Fruit fly (Drosophila melanogaster) whole organism, embryonic: ENCODE data around the gene CG8191.

Experiments
- Antp ChIP-seq: fragments of 200-800 bp; sonication (Bioruptor generic); optimal IDR thresholded peaks from 3 replicates; lab custom pipeline; 2016; ENCODE audit warnings: missing biosample characterization, missing genetic modification characterization
- Atf3 ChIP-seq: fragments of 200-800 bp; sonication (Bioruptor generic); optimal IDR thresholded peaks from 3 replicates; lab custom pipeline; 2016; ENCODE audit warnings: missing biosample characterization, missing genetic modification characterization
- BEAF-32 ChIP-seq: fragments of 200-800 bp; sonication (Bioruptor generic); optimal IDR thresholded peaks from 3 replicates; lab custom pipeline; 2017; ENCODE audit warnings: missing biosample characterization, missing genetic modification characterization, mild to moderate bottlenecking, moderate library complexity, missing genetic modification reagents
- Blimp-1 ChIP-seq: fragments of 200-800 bp; sonication (Bioruptor generic); optimal IDR thresholded peaks from 3 replicates; lab custom pipeline; 2018; ENCODE audit warnings: missing biosample characterization, missing genetic modification characterization, mild to moderate bottlenecking, moderate library complexity, missing genetic modification reagents
- CG10147 ChIP-seq: fragments of 200-800 bp; sonication (Bioruptor generic); optimal IDR thresholded peaks from 2 replicates; lab custom pipeline; 2019; ENCODE audit warnings: missing biosample characterization, mild to moderate bottlenecking, missing genetic modification characterization, moderate library complexity
- CG10267 ChIP-seq: fragments of 200-800 bp; sonication (Bioruptor generic); optimal IDR thresholded peaks from 2 replicates; lab custom pipeline; 2018; ENCODE audit warnings: missing biosample characterization, mild to moderate bottlenecking, missing genetic modification characterization, moderate library complexity
- CG11247 ChIP-seq: fragments of 200-800 bp; sonication (Bioruptor generic); IDR thresholded peaks from 2 replicates; pipeline ENCODE4 v1.3.6; 2022; ENCODE audit warnings: missing biosample characterization, missing genetic modification characterization
- CG12071 ChIP-seq: fragments of 200-800 bp; sonication (Bioruptor generic); optimal IDR thresholded peaks from 3 replicates; lab custom pipeline; 2018; ENCODE audit warnings: missing biosample characterization, mild to moderate bottlenecking, missing genetic modification characterization
- CG12219 ChIP-seq: fragments of 200-800 bp; sonication (Bioruptor generic); optimal IDR thresholded peaks from 3 replicates; lab custom pipeline; 2018; ENCODE audit warnings: missing biosample characterization, mild to moderate bottlenecking, missing genetic modification characterization
- CG13123 ChIP-seq: fragments of 200-800 bp; sonication (Bioruptor generic); optimal IDR thresholded peaks from 2 replicates; lab custom pipeline; 2016; ENCODE audit warnings: missing biosample characterization, missing genetic modification characterization
- CG14441 ChIP-seq: fragments of 200-800 bp; sonication (Bioruptor generic); IDR thresholded peaks from 2 replicates; pipeline ENCODE4 v1.3.6; 2022; ENCODE audit warnings: missing biosample characterization, missing genetic modification characterization
- CG14710 ChIP-seq: fragments of 200-800 bp; sonication (Bioruptor generic); optimal IDR thresholded peaks from 3 replicates; lab custom pipeline; 2019; ENCODE audit warnings: missing biosample characterization, mild to moderate bottlenecking, missing genetic modification characterization, moderate library complexity
- CG15479 ChIP-seq: fragments of 200-800 bp; sonication (Bioruptor generic); optimal IDR thresholded peaks from 3 replicates; lab custom pipeline; 2019; ENCODE audit warnings: missing biosample characterization, mild to moderate bottlenecking, missing genetic modification characterization, moderate library complexity
- CG15601 ChIP-seq: fragments of 200-800 bp; sonication (Bioruptor generic); optimal IDR thresholded peaks from 3 replicates; lab custom pipeline; 2019; ENCODE audit warnings: missing biosample characterization, mild to moderate bottlenecking, missing genetic modification characterization, moderate library complexity
- CG17359 ChIP-seq: fragments of 200-800 bp; sonication (Bioruptor generic); optimal IDR thresholded peaks from 3 replicates; lab custom pipeline; 2018; ENCODE audit warnings: missing biosample characterization, mild to moderate bottlenecking, missing genetic modification characterization, moderate library complexity
- CG17361 ChIP-seq: fragments of 200-800 bp; sonication (Bioruptor generic); IDR thresholded peaks from 3 replicates; pipeline ENCODE4 v1.3.6; 2022; ENCODE audit warnings: missing biosample characterization, missing genetic modification characterization
- CG17802 ChIP-seq: fragments of 200-800 bp; sonication (Bioruptor generic); optimal IDR thresholded peaks from 2 replicates; lab custom pipeline; 2018; ENCODE audit warnings: missing biosample characterization, mild to moderate bottlenecking, missing genetic modification characterization, moderate library complexity
- CG18599 ChIP-seq: fragments of 200-800 bp; sonication (Bioruptor generic); optimal IDR thresholded peaks from 3 replicates; lab custom pipeline; 2017; ENCODE audit warnings: missing biosample characterization, missing genetic modification characterization, mild to moderate bottlenecking, moderate library complexity, missing genetic modification reagents
- CG18764 ChIP-seq: fragments of 200-800 bp; sonication (Bioruptor generic); optimal IDR thresholded peaks from 3 replicates; lab custom pipeline; 2016; ENCODE audit warnings: missing biosample characterization, missing genetic modification characterization
- CG2875 ChIP-seq: fragments of 200-800 bp; sonication (Bioruptor generic); optimal IDR thresholded peaks from 2 replicates; lab custom pipeline; 2017; ENCODE audit warnings: missing biosample characterization, mild to moderate bottlenecking, missing genetic modification characterization, missing genetic modification reagents
- CG33213 ChIP-seq: fragments of 200-800 bp; sonication (Bioruptor generic); optimal IDR thresholded peaks from 3 replicates; lab custom pipeline; 2016; ENCODE audit warnings: missing biosample characterization, missing genetic modification characterization
- CG6254 ChIP-seq: fragments of 200-800 bp; sonication (Bioruptor generic); optimal IDR thresholded peaks from 3 replicates; lab custom pipeline; 2017; ENCODE audit warnings: mild to moderate bottlenecking, missing biosample characterization, missing genetic modification reagents, missing genetic modification characterization
- CkIIα-i1 ChIP-seq: fragments of 200-800 bp; sonication (Bioruptor generic); IDR thresholded peaks from 2 replicates; pipeline ENCODE4 v1.3.6; 2022; ENCODE audit warnings: missing biosample characterization, missing genetic modification characterization
- Dad ChIP-seq: fragments of 200-800 bp; sonication (Bioruptor generic); optimal IDR thresholded peaks from 3 replicates; lab custom pipeline; 2016; ENCODE audit warnings: missing biosample characterization, missing genetic modification characterization
- Doc2 ChIP-seq: fragments of 200-800 bp; sonication (Bioruptor generic); IDR thresholded peaks from 2 replicates; pipeline ENCODE4 v1.3.6; 2022; ENCODE audit warnings: missing biosample characterization, missing genetic modification characterization
- E2f2 ChIP-seq: fragments of 200-800 bp; sonication (Bioruptor generic); IDR thresholded peaks from 2 replicates; pipeline ENCODE4 v1.3.6; 2022; ENCODE audit warnings: missing biosample characterization, missing genetic modification characterization
- Elba2 ChIP-seq: fragments of 200-800 bp; sonication (Bioruptor generic); optimal IDR thresholded peaks from 3 replicates; lab custom pipeline; 2016; ENCODE audit warnings: missing biosample characterization, missing genetic modification characterization
- H2.0 ChIP-seq: fragments of 200-800 bp; sonication (Bioruptor generic); IDR thresholded peaks from 2 replicates; pipeline ENCODE4 v1.3.6; 2022; ENCODE audit warnings: missing biosample characterization, missing genetic modification characterization
- Mrtf ChIP-seq: fragments of 200-800 bp; sonication (Bioruptor generic); IDR thresholded peaks from 3 replicates; pipeline ENCODE4 v1.3.6; 2022; ENCODE audit warnings: missing biosample characterization, missing genetic modification characterization
- Neu2 ChIP-seq: fragments of 200-800 bp; sonication (Bioruptor generic); optimal IDR thresholded peaks from 3 replicates; lab custom pipeline; 2016; ENCODE audit warnings: missing biosample characterization, missing genetic modification characterization, borderline replicate concordance
- NfI ChIP-seq: fragments of 200-800 bp; sonication (Bioruptor generic); optimal IDR thresholded peaks from 3 replicates; lab custom pipeline; 2018; ENCODE audit warnings: missing biosample characterization, mild to moderate bottlenecking, missing genetic modification characterization, moderate library complexity
- Poxn ChIP-seq: fragments of 200-800 bp; sonication (Bioruptor generic); IDR thresholded peaks from 2 replicates; pipeline ENCODE4 v1.3.6; 2022; ENCODE audit warnings: missing biosample characterization, missing genetic modification characterization
- Ssrp ChIP-seq: fragments of 200-800 bp; sonication (Bioruptor generic); optimal IDR thresholded peaks from 2 replicates; lab custom pipeline; 2018; ENCODE audit warnings: missing biosample characterization, mild to moderate bottlenecking, missing genetic modification characterization, moderate library complexity
- Xbp1 ChIP-seq: fragments of 200-800 bp; sonication (Bioruptor generic); optimal IDR thresholded peaks from 3 replicates; lab custom pipeline; 2016; ENCODE audit warnings: missing biosample characterization, mild to moderate bottlenecking, missing genetic modification characterization
- YL-1 ChIP-seq: fragments of 200-800 bp; sonication (Bioruptor generic); optimal IDR thresholded peaks from 3 replicates; lab custom pipeline; 2017; ENCODE audit warnings: missing biosample characterization, mild to moderate bottlenecking, missing genetic modification characterization
- bigmax ChIP-seq: fragments of 200-800 bp; sonication (Bioruptor generic); optimal IDR thresholded peaks from 2 replicates; lab custom pipeline; 2018; ENCODE audit warnings: missing biosample characterization, mild to moderate bottlenecking, missing genetic modification characterization
- dan ChIP-seq: fragments of 200-800 bp; sonication (Bioruptor generic); IDR thresholded peaks from 2 replicates; pipeline ENCODE4 v1.3.6; 2022; ENCODE audit warnings: missing biosample characterization, missing genetic modification characterization
- esg ChIP-seq: fragments of 200-800 bp; sonication (Bioruptor generic); conservative IDR thresholded peaks from 2 replicates; pipeline ENCODE4 v1.3.6; 2022; ENCODE audit warnings: missing biosample characterization, missing genetic modification characterization
- fd3F ChIP-seq: fragments of 200-800 bp; sonication (Bioruptor generic); optimal IDR thresholded peaks from 2 replicates; lab custom pipeline; 2018; ENCODE audit warnings: missing biosample characterization, mild to moderate bottlenecking, missing genetic modification characterization, moderate library complexity
- ftz-f1 ChIP-seq: fragments of 200-800 bp; sonication (Bioruptor generic); optimal IDR thresholded peaks from 2 replicates; lab custom pipeline; 2016; ENCODE audit warnings: missing biosample characterization, missing genetic modification characterization
- jumu ChIP-seq: fragments of 200-800 bp; sonication (Bioruptor generic); optimal IDR thresholded peaks from 3 replicates; lab custom pipeline; 2016; ENCODE audit warnings: missing biosample characterization, missing genetic modification characterization
- kay ChIP-seq: fragments of 200-800 bp; sonication (Bioruptor generic); optimal IDR thresholded peaks from 2 replicates; lab custom pipeline; 2016; ENCODE audit warnings: missing biosample characterization, missing genetic modification characterization
- ken ChIP-seq: fragments of 200-800 bp; sonication (Bioruptor generic); IDR thresholded peaks from 3 replicates; pipeline ENCODE4 v1.3.6; 2022; ENCODE audit warnings: missing biosample characterization, missing genetic modification characterization
- klu ChIP-seq: fragments of 200-800 bp; sonication (Bioruptor generic); IDR thresholded peaks from 2 replicates; pipeline ENCODE4 v1.3.6; 2022; ENCODE audit warnings: missing biosample characterization, missing genetic modification characterization
- mld ChIP-seq: fragments of 200-800 bp; sonication (Bioruptor generic); IDR thresholded peaks from 3 replicates; pipeline ENCODE4 v1.3.6; 2022; ENCODE audit warnings: missing biosample characterization, missing genetic modification characterization; ENCODE audit not compliant: partially characterized antibody
- odd ChIP-seq: fragments of 200-800 bp; sonication (Bioruptor generic); optimal IDR thresholded peaks from 2 replicates; lab custom pipeline; 2017; ENCODE audit warnings: missing biosample characterization, mild to moderate bottlenecking, missing genetic modification characterization
- org-1 ChIP-seq: fragments of 200-800 bp; sonication (Bioruptor generic); optimal IDR thresholded peaks from 2 replicates; lab custom pipeline; 2017; ENCODE audit warnings: missing biosample characterization, missing genetic modification characterization
- run ChIP-seq: fragments of 200-800 bp; sonication (Bioruptor generic); optimal IDR thresholded peaks from 3 replicates; lab custom pipeline; 2018; ENCODE audit warnings: missing biosample characterization, mild to moderate bottlenecking, missing genetic modification characterization
- stwl ChIP-seq: fragments of 200-800 bp; sonication (Bioruptor generic); optimal IDR thresholded peaks from 3 replicates; lab custom pipeline; 2018; ENCODE audit warnings: missing biosample characterization, mild to moderate bottlenecking, missing genetic modification characterization, moderate library complexity
- unc-4 ChIP-seq: fragments of 200-800 bp; sonication (Bioruptor generic); IDR thresholded peaks from 2 replicates; pipeline ENCODE4 v1.3.6; 2022; ENCODE audit warnings: missing biosample characterization, missing genetic modification characterization; ENCODE audit not compliant: partially characterized antibody
- z ChIP-seq: fragments of 200-800 bp; sonication (Bioruptor generic); IDR thresholded peaks from 3 replicates; pipeline ENCODE4 v1.3.6; 2022; ENCODE audit warnings: missing biosample characterization, missing genetic modification characterization

The CG8191 gene

DNA sequence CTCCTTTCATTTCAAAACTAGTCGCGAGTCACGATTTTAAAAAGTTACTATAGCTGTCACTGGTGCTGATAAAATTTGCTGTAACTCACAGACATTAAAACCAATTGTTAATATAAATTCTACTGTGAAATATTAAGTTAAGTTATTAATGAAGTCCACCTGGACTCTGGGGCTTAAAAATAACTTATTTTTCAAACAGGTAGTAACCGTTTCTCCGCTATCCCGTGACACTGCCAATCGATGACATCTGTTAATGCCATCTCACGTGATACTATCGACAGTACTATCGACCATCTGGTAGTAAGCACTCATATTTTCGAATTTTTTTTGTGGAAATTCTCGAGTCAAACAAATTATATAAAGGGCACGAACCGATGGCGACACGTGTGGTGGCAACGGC lies 2.0 kb downstream of the CG8191 start, which contains the start of the genes CG12379 and MagR (continued):
- TF ChIP-seq Atf3 (GFP tag; lab: Kevin White, UChicago) (no peak), CG10147 (peak; percentile 69), Neu2 (GFP tag; lab: Kevin White, UChicago) (peak; percentile 98), CG12219 (no peak), Mrtf (GFP tag; lab: Robert Waterston, UW) (no peak), CG14710 (tag; lab: Kevin White, UChicago) (peak; percentile 79), Xbp1 (peak; percentile 56), Doc2 (no peak), Poxn (GFP tag; lab: Robert Waterston, UW) (no peak), CG11247 (GFP tag; lab: Robert Waterston, UW) (no peak), CG12071 (GFP tag; lab: Kevin White, UChicago) (no peak), CG18599 (no peak), CkIIα-i1 (no peak), odd (GFP tag; lab: Kevin White, UChicago) (no peak), klu (peak; percentile 48; the same call in 1 of the 2 replicates), Dad (GFP tag; lab: Kevin White, UChicago) (peak; percentile 48), H2.0 (GFP tag; lab: Robert Waterston, UW) (no peak), BEAF-32 (GFP tag; lab: Kevin White, UChicago) (peak; percentile 91), fd3F (no peak), ken (GFP tag; lab: Robert Waterston, UW) (no peak), CG13123 (GFP tag; lab: Kevin White, UChicago) (no peak), YL-1 (GFP tag; lab: Kevin White, UChicago) (peak; percentile 20), CG6254 (no peak), Antp (GFP tag; lab: Kevin White, UChicago) (peak; percentile 51), Elba2 (GFP tag; lab: Kevin White, UChicago) (peak; percentile 8), CG18764 (GFP tag; lab: Kevin White, UChicago) (no peak), z (GFP tag; lab: Robert Waterston, UW) (no peak), CG17802 (tag; lab: Kevin White, UChicago) (no peak), Blimp-1 (GFP tag; lab: Kevin White, UChicago) (no peak), Ssrp (tag; lab: Kevin White, UChicago) (peak; percentile 44), CG17361 (GFP tag; lab: Robert Waterston, UW) (peak; percentile 83), NfI (GFP tag; lab: Kevin White, UChicago) (peak; percentile 56), dan (GFP tag; lab: Robert Waterston, UW) (no peak), mld (GFP tag; lab: Robert Waterston, UW) (peak; percentile 51; the same call in 1 of the 3 replicates), CG14441 (GFP tag; lab: Robert Waterston, UW) (no peak), unc-4 (peak; percentile 78), CG15479 (no peak), CG15601 (tag; lab: Kevin White, UChicago) (no peak), jumu (peak; percentile 52), ftz-f1 (GFP tag; lab: Kevin White, UChicago) (no peak), CG17359 (tag; lab: Kevin White, UChicago) (peak; percentile 27), E2f2 (peak; percentile 34; the same call in 1 of the 2 replicates), CG33213 (peak; percentile 27), CG10267 (tag; lab: Kevin White, UChicago) (peak; percentile 52), stwl (tag; lab: Kevin White, UChicago) (no peak), esg (GFP tag; lab: Robert Waterston, UW) (peak; percentile 51; the same call in 1 of the 2 replicates), bigmax (GFP tag; lab: Kevin White, UChicago) (no peak), org-1 (GFP tag; lab: Kevin White, UChicago) (no peak), kay (GFP tag; lab: Kevin White, UChicago) (no peak), CG2875 (no peak), run (no peak)
